Worm (Caenorhabditis elegans): ENCODE data around the gene T28D6.5.

The T28D6.5 gene

ce11 chrIII:11343041-11343440 lies 9.6 kb downstream of the T28D6.5 start, which contains the start of the genes T28D6.6 and pen-2:
T28D6.6 (minus strand) TSS chrIII:11343108.
pen-2 (plus strand) TSS chrIII:11343322.
- TF ChIP-seq ces-1 (GFP tag; optimal IDR thresholded peaks at IDR 0.05) = peak; percentile 74
- no peak for TF ChIP-seq unc-39 (tag; optimal IDR thresholded peaks at IDR 0.05)
- TF ChIP-seq snpc-4 (tag; optimal IDR thresholded peaks at IDR 0.05) = no peak
- TF ChIP-seq unc-120 (tag; optimal IDR thresholded peaks at IDR 0.05; ENCODE audit: poor library complexity, severe bottlenecking) = peak; percentile 31

- no peak for TF ChIP-seq nhr-237 (tag; optimal IDR thresholded peaks at IDR 0.05)
- no peak for TF ChIP-seq ceh-43 (GFP tag; optimal IDR thresholded peaks at IDR 0.05)
- TF ChIP-seq unc-39 (tag; optimal IDR thresholded peaks at IDR 0.05) = no peak
- TF ChIP-seq tbx-8 (GFP tag; optimal IDR thresholded peaks at IDR 0.05) = no peak
- TF ChIP-seq mep-1 (tag; optimal IDR thresholded peaks at IDR 0.05) = no peak
- TF ChIP-seq zip-8 (tag; optimal IDR thresholded peaks at IDR 0.05) = no peak
- no peak for TF ChIP-seq lin-32 (GFP tag; optimal IDR thresholded peaks at IDR 0.05)
- no peak for TF ChIP-seq drap-1 (GFP tag; optimal IDR thresholded peaks at IDR 0.05)
- no peak for TF ChIP-seq cnd-1 (tag; optimal IDR thresholded peaks at IDR 0.05)
- TF ChIP-seq sem-2 (GFP tag; optimal IDR thresholded peaks at IDR 0.05) = no peak
- TF ChIP-seq blmp-1 (tag; optimal IDR thresholded peaks at IDR 0.05) = no peak
- TF ChIP-seq unc-120 (tag; optimal IDR thresholded peaks at IDR 0.05; ENCODE audit: poor library complexity, severe bottlenecking) = no peak
- no peak for TF ChIP-seq lin-13 (tag; optimal IDR thresholded peaks at IDR 0.05)
- no peak for TF ChIP-seq nhr-12 (tag; optimal IDR thresholded peaks at IDR 0.05)
- TF ChIP-seq ham-2 (GFP tag; optimal IDR thresholded peaks at IDR 0.05) = no peak
- no peak for TF ChIP-seq ces-1 (GFP tag; optimal IDR thresholded peaks at IDR 0.05)
- TF ChIP-seq mls-2 (tag; optimal IDR thresholded peaks at IDR 0.05) = no peak
- no peak for TF ChIP-seq snpc-4 (tag; optimal IDR thresholded peaks at IDR 0.05)
Observed at ce11 chrIII:11344125-11344524, 10.6 kb downstream of the T28D6.5 start.

ce11 chrIII:11346383-11346782 lies 12.9 kb downstream of the T28D6.5 start, which contains the start of gene T28D6.7:
T28D6.7 (minus strand) TSS chrIII:11346483.
- no peak for TF ChIP-seq ceh-43 (GFP tag; optimal IDR thresholded peaks at IDR 0.05)
- no peak for TF ChIP-seq ztf-11 (tag; optimal IDR thresholded peaks at IDR 0.05)
- TF ChIP-seq cnd-1 (tag; optimal IDR thresholded peaks at IDR 0.05) = no peak
- TF ChIP-seq ces-1 (GFP tag; optimal IDR thresholded peaks at IDR 0.05) = no peak
- TF ChIP-seq tbx-8 (GFP tag; optimal IDR thresholded peaks at IDR 0.05) = no peak
- no peak for TF ChIP-seq elt-3 (tag; optimal IDR thresholded peaks at IDR 0.05)
- no peak for TF ChIP-seq nhr-237 (tag; optimal IDR thresholded peaks at IDR 0.05)
- TF ChIP-seq nhr-76 (tag; optimal IDR thresholded peaks at IDR 0.05) = no peak
- TF ChIP-seq ceh-83 (GFP tag; optimal IDR thresholded peaks at IDR 0.05) = no peak
- TF ChIP-seq sptf-1 (tag; optimal IDR thresholded peaks at IDR 0.05) = no peak
- no peak for TF ChIP-seq nhr-12 (tag; optimal IDR thresholded peaks at IDR 0.05)
- no peak for TF ChIP-seq nhr-28 (tag; optimal IDR thresholded peaks at IDR 0.05)

- TF ChIP-seq elt-3 (tag; optimal IDR thresholded peaks at IDR 0.05) (no peak), zip-8 (tag; optimal IDR thresholded peaks at IDR 0.05) (peak; percentile 98)
Observed at ce11 chrIII:11350107-11350826, 16.8 kb downstream of the T28D6.5 start.

- no peak for TF ChIP-seq unc-120 (tag; optimal IDR thresholded peaks at IDR 0.05; ENCODE audit: poor library complexity, severe bottlenecking)
- TF ChIP-seq hlh-1 (tag; optimal IDR thresholded peaks at IDR 0.05) = peak; percentile 26
- TF ChIP-seq nhr-76 (tag; optimal IDR thresholded peaks at IDR 0.05) = no peak
- peak; percentile 48 for TF ChIP-seq sptf-1 (tag; optimal IDR thresholded peaks at IDR 0.05)
Observed at ce11 chrIII:11352840-11353239, 19.4 kb downstream of the T28D6.5 start.

- TF ChIP-seq M03D4.4 (tag; optimal IDR thresholded peaks at IDR 0.05) (no peak), drap-1 (GFP tag; optimal IDR thresholded peaks at IDR 0.05) (peak; percentile 3), ces-1 (GFP tag; optimal IDR thresholded peaks at IDR 0.05) (peak; percentile 97)
Observed at ce11 chrIII:11353499-11353898, 20.0 kb downstream of the T28D6.5 start.

ce11 chrIII:11355758-11356323 lies 22.4 kb downstream of the T28D6.5 start:
- peak; percentile 16 for TF ChIP-seq M03D4.4 (tag; optimal IDR thresholded peaks at IDR 0.05)
- TF ChIP-seq elt-1 (tag; optimal IDR thresholded peaks at IDR 0.05; ENCODE audit: borderline replicate concordance, insufficient read depth) = no peak
- TF ChIP-seq drap-1 (GFP tag; optimal IDR thresholded peaks at IDR 0.05) = peak; percentile 14
- peak; percentile 35 for TF ChIP-seq unc-120 (tag; optimal IDR thresholded peaks at IDR 0.05; ENCODE audit: poor library complexity, severe bottlenecking)
- no peak for TF ChIP-seq nhr-2 (tag; optimal IDR thresholded peaks at IDR 0.05)
- no peak for TF ChIP-seq sem-2 (GFP tag; optimal IDR thresholded peaks at IDR 0.05)
- TF ChIP-seq hlh-1 (tag; optimal IDR thresholded peaks at IDR 0.05) = peak; percentile 17
- no peak for TF ChIP-seq mep-1 (tag; optimal IDR thresholded peaks at IDR 0.05)
